Worm (Caenorhabditis elegans): ENCODE measurements around the gene daf-9.

- TF ChIP-seq unc-62 (GFP tag; optimal IDR thresholded peaks at IDR 0.05) (no peak), nfya-1 (tag; optimal IDR thresholded peaks at IDR 0.05; ENCODE audit: insufficient read depth) (no peak), elt-2 (tag; optimal IDR thresholded peaks at IDR 0.05) (no peak), nhr-11 (tag; optimal IDR thresholded peaks at IDR 0.05) (no peak), snpc-4 (tag; optimal IDR thresholded peaks at IDR 0.05) (no peak), ceh-82 (tag; optimal IDR thresholded peaks at IDR 0.05) (no peak), fkh-10 (GFP tag; optimal IDR thresholded peaks at IDR 0.05) (no peak)
Measured at ce11 chrX:6178989-6179388, 17.7 kb upstream of the daf-9 start.

All from whole organism, L3 larva.